Worm (Caenorhabditis elegans): ENCODE data around the gene T26G10.3.

- TF ChIP-seq lin-39 (tag; optimal IDR thresholded peaks at IDR 0.05), result peak; percentile 95
- TF ChIP-seq nhr-23 (tag; optimal IDR thresholded peaks at IDR 0.05), result peak; percentile 89
- TF ChIP-seq fkh-10 (GFP tag; optimal IDR thresholded peaks at IDR 0.05), result peak; percentile 11
- TF ChIP-seq nhr-76 (tag; optimal IDR thresholded peaks at IDR 0.05), result no peak
- TF ChIP-seq R02D3.7 (tag; optimal IDR thresholded peaks at IDR 0.05), result peak; percentile 74
- peak; percentile 60 for TF ChIP-seq lsy-12 (tag; optimal IDR thresholded peaks at IDR 0.05)
- TF ChIP-seq snpc-4 (tag; optimal IDR thresholded peaks at IDR 0.05), result peak; percentile 79
- TF ChIP-seq ama-1 (optimal IDR thresholded peaks at IDR 0.05), result peak; percentile 86
- TF ChIP-seq zag-1 (tag; optimal IDR thresholded peaks at IDR 0.05), result peak; percentile 11
- TF ChIP-seq nhr-77 (tag; optimal IDR thresholded peaks at IDR 0.05), result no peak
- no peak for TF ChIP-seq elt-3 (tag; optimal IDR thresholded peaks at IDR 0.05)
- TF ChIP-seq elt-2 (tag; optimal IDR thresholded peaks at IDR 0.05), result peak; percentile 48
Measured at ce11 chrIII:9443417-9444027, 30.3 kb upstream of the T26G10.3 start, which contains the start of gene pir-2.

Measured in whole organism, L3 larva.